Worm (Caenorhabditis elegans): Measurements from ENCODE around the gene Y102A11A.3.

DNA sequence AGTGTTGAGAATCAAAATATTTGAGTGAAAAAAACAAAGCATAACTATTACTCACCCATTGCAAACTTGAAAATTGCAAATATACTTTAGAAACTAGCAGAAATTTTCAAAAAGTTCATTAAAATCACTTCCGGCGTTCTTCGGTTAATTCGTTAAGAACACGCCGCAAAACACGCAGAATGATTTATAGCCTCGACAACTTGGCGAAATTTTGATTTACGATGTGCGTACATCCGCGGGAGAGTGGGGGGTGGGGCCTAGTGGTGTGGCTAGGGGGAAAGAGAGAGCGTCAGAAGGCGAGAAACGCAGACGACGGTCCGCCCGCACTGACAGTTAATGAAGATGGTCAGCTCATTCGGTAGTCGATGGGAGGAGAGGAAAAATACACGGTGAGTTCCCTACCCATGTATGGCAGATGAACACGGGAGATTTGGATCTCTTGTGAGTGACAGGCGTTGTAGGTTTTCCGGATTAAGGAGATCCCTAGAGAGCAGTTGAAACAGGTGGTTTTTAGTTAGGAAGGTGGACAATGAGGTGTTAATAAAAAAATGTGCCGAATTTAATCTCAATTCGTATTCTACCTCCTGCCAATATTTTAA lies 27.3 kb downstream of the Y102A11A.3 start, which contains the start of gene igcm-4:
- no peak for TF ChIP-seq ceh-2 (tag; optimal IDR thresholded peaks at IDR 0.05)
- no peak for TF ChIP-seq ceh-19 (GFP tag; optimal IDR thresholded peaks at IDR 0.05)
- TF ChIP-seq ttx-3 (tag; optimal IDR thresholded peaks at IDR 0.05), result no peak
- TF ChIP-seq ceh-9 (tag; optimal IDR thresholded peaks at IDR 0.05), result no peak
- TF ChIP-seq unc-86 (tag; optimal IDR thresholded peaks at IDR 0.05), result no peak
- no peak for TF ChIP-seq nfya-1 (tag; optimal IDR thresholded peaks at IDR 0.05)
- TF ChIP-seq mec-3 (tag; optimal IDR thresholded peaks at IDR 0.05; ENCODE audit: borderline replicate concordance), result no peak

All from whole organism, late embryonic.